Fruit fly (Drosophila melanogaster) whole organism, wandering third instar larva: ENCODE results near the gene CG13847.

Experiments
- CG32264 ChIP-seq: fragments of 200-800 bp; sonication (Bioruptor generic); optimal IDR thresholded peaks from 2 replicates; lab custom pipeline; 2016; ENCODE audit warnings: missing biosample characterization, missing genetic modification characterization
- CG9705 ChIP-seq: fragments of 200-800 bp; sonication (Bioruptor generic); optimal IDR thresholded peaks from 2 replicates; lab custom pipeline; 2018; ENCODE audit warnings: missing biosample characterization, mild to moderate bottlenecking, missing genetic modification characterization
- CrebA ChIP-seq: fragments of 200-800 bp; sonication (Bioruptor generic); optimal IDR thresholded peaks from 2 replicates; lab custom pipeline; 2016; ENCODE audit warnings: missing biosample characterization, mild to moderate bottlenecking, missing genetic modification characterization, borderline replicate concordance
- Dif ChIP-seq: fragments of 200-275, 200-300 bp; sonication (Bioruptor generic); optimal IDR thresholded peaks from 2 replicates; lab custom pipeline; 2018; ENCODE audit warnings: missing biosample characterization, missing genetic modification characterization; ENCODE audit not compliant: partially characterized antibody
- GATAd ChIP-seq: sonication (Bioruptor generic); optimal IDR thresholded peaks from 2 replicates; lab custom pipeline; 2016; ENCODE audit warnings: missing biosample characterization, missing genetic modification characterization
- HLH106 ChIP-seq: fragments of 200-800 bp; optimal IDR thresholded peaks from 3 replicates; lab custom pipeline; 2019; ENCODE audit warnings: missing biosample characterization, mild to moderate bottlenecking, missing genetic modification characterization, moderate library complexity
- Hnf4 ChIP-seq: fragments of 200-800 bp; sonication (Bioruptor generic); optimal IDR thresholded peaks from 2 replicates; lab custom pipeline; 2016; ENCODE audit warnings: missing biosample characterization, mild to moderate bottlenecking, missing genetic modification characterization
- Hr78 ChIP-seq: fragments of >200 bp; optimal IDR thresholded peaks from 2 replicates; lab custom pipeline; 2017; ENCODE audit warnings: missing biosample characterization, missing genetic modification characterization
- Hr83 ChIP-seq: fragments of 200-300 bp; sonication (Bioruptor generic); optimal IDR thresholded peaks from 2 replicates; lab custom pipeline; 2016; ENCODE audit warnings: missing biosample characterization, mild to moderate bottlenecking, missing genetic modification characterization, moderate library complexity; ENCODE audit not compliant: poor library complexity, severe bottlenecking
- Jra ChIP-seq: sonication (Bioruptor generic); optimal IDR thresholded peaks from 2 replicates; lab custom pipeline; 2016; ENCODE audit warnings: missing biosample characterization, missing genetic modification characterization
- Mio ChIP-seq: sonication (Bioruptor generic); optimal IDR thresholded peaks from 2 replicates; lab custom pipeline; 2016; ENCODE audit warnings: missing biosample characterization, missing genetic modification characterization
- Myc ChIP-seq: fragments of >200 bp; optimal IDR thresholded peaks from 2 replicates; lab custom pipeline; 2017
- N ChIP-seq: fragments of >200 bp; optimal IDR thresholded peaks from 2 replicates; lab custom pipeline; 2018; ENCODE audit warnings: missing biosample characterization, missing external identifiers, missing genetic modification characterization
- OdsH ChIP-seq: fragments of 200-800 bp; sonication (Bioruptor generic); optimal IDR thresholded peaks from 2 replicates; lab custom pipeline; 2016; ENCODE audit warnings: missing biosample characterization, mild to moderate bottlenecking, missing genetic modification characterization
- Rel ChIP-seq, 2 experiments: fragments of 200-800 bp; sonication (Bioruptor generic) in 1 of 2; optimal IDR thresholded peaks; 2 replicates in 1 of 2; 3 replicates in 1 of 2; lab custom pipeline; 2016 to 2019; ENCODE audit warnings: mild to moderate bottlenecking in 2 of 2, missing biosample characterization in 2 of 2, missing genetic modification characterization in 2 of 2, moderate library complexity in 1 of 2
- Sp1 ChIP-seq: fragments of 200-800 bp; sonication (Bioruptor generic); optimal IDR thresholded peaks from 3 replicates; lab custom pipeline; 2019; ENCODE audit warnings: missing biosample characterization, mild to moderate bottlenecking, missing genetic modification characterization, moderate library complexity
- Vsx2 ChIP-seq: fragments of 200-300, 225-300 bp; sonication (Bioruptor generic); optimal IDR thresholded peaks from 2 replicates; lab custom pipeline; 2018; ENCODE audit warnings: missing biosample characterization, missing genetic modification characterization; ENCODE audit not compliant: partially characterized antibody
- br ChIP-seq: fragments of 200-800 bp; sonication (Bioruptor generic); optimal IDR thresholded peaks from 2 replicates; lab custom pipeline; 2016; ENCODE audit warnings: missing biosample characterization, missing genetic modification characterization
- brk ChIP-seq: fragments of 200-800 bp; sonication (Bioruptor generic); optimal IDR thresholded peaks from 2 replicates; lab custom pipeline; 2016; ENCODE audit warnings: missing biosample characterization, mild to moderate bottlenecking, missing genetic modification characterization
- dl ChIP-seq, 2 experiments: fragments of 175-275, 200-275 bp in 1 of 2; fragments of 200-275 bp in 1 of 2; sonication (Bioruptor generic); optimal IDR thresholded peaks; lab custom pipeline; 2018; ENCODE audit warnings: mild to moderate bottlenecking in 2 of 2, missing biosample characterization in 2 of 2, missing genetic modification characterization in 2 of 2, moderate library complexity in 2 of 2; ENCODE audit not compliant: partially characterized antibody in 2 of 2, insufficient read depth in 1 of 2
- dmrt93B ChIP-seq: fragments of 200-800 bp; sonication (Bioruptor generic); optimal IDR thresholded peaks from 2 replicates; lab custom pipeline; 2018; ENCODE audit warnings: missing biosample characterization, mild to moderate bottlenecking, missing genetic modification characterization
- dsf ChIP-seq: sonication (Bioruptor generic); optimal IDR thresholded peaks from 2 replicates; lab custom pipeline; 2016; ENCODE audit warnings: missing biosample characterization, missing genetic modification characterization, borderline replicate concordance
- ey ChIP-seq: fragments of 200-800 bp; sonication (Bioruptor generic); optimal IDR thresholded peaks from 2 replicates; lab custom pipeline; 2016; ENCODE audit warnings: missing biosample characterization, missing genetic modification characterization
- foxo ChIP-seq, 2 experiments: fragments of 200-800 bp; sonication (Bioruptor generic); optimal IDR thresholded peaks; 2 replicates in 1 of 2; 3 replicates in 1 of 2; lab custom pipeline; 2016 to 2017; ENCODE audit warnings: missing biosample characterization in 2 of 2, missing genetic modification characterization in 2 of 2
- fru ChIP-seq: fragments of 200-800 bp; sonication (Bioruptor generic); optimal IDR thresholded peaks from 3 replicates; lab custom pipeline; 2016; ENCODE audit warnings: missing biosample characterization, mild to moderate bottlenecking, missing genetic modification characterization
- h ChIP-seq: fragments of 200-800 bp; sonication (Bioruptor generic); optimal IDR thresholded peaks from 3 replicates; lab custom pipeline; 2016; ENCODE audit warnings: missing biosample characterization, mild to moderate bottlenecking, missing genetic modification characterization
- jim ChIP-seq: fragments of 175-275, 200-325 bp; sonication (Bioruptor generic); optimal IDR thresholded peaks from 2 replicates; lab custom pipeline; 2016; ENCODE audit warnings: missing biosample characterization, mild to moderate bottlenecking, missing genetic modification characterization
- lola ChIP-seq: fragments of >200 bp; optimal IDR thresholded peaks from 2 replicates; lab custom pipeline; 2017; ENCODE audit warnings: missing biosample characterization, missing genetic modification characterization
- pan ChIP-seq: fragments of >200 bp; optimal IDR thresholded peaks from 2 replicates; lab custom pipeline; 2017
- psq ChIP-seq: fragments of 200-800 bp; sonication (Bioruptor generic); optimal IDR thresholded peaks from 3 replicates; lab custom pipeline; 2017; ENCODE audit warnings: missing biosample characterization, mild to moderate bottlenecking, missing genetic modification characterization, moderate library complexity
- sage ChIP-seq: fragments of 200-800 bp; sonication (Bioruptor generic); optimal IDR thresholded peaks from 2 replicates; lab custom pipeline; 2016; ENCODE audit warnings: missing biosample characterization, mild to moderate bottlenecking, missing genetic modification characterization
- sv ChIP-seq: fragments of 200-800 bp; sonication (Bioruptor generic); optimal IDR thresholded peaks from 3 replicates; lab custom pipeline; 2016; ENCODE audit warnings: missing biosample characterization, missing genetic modification characterization
- tai ChIP-seq: sonication (Bioruptor generic); optimal IDR thresholded peaks from 2 replicates; lab custom pipeline; 2016; ENCODE audit warnings: missing biosample characterization, missing genetic modification characterization
- usp ChIP-seq: fragments of >200 bp; optimal IDR thresholded peaks from 2 replicates; lab custom pipeline; 2017; ENCODE audit warnings: missing biosample characterization, missing genetic modification characterization
- woc ChIP-seq: sonication (Bioruptor generic); optimal IDR thresholded peaks from 2 replicates; lab custom pipeline; 2016; ENCODE audit warnings: missing biosample characterization, mild to moderate bottlenecking, missing genetic modification characterization

Gene CG13847

dm6 chr3R:22456007-22456406 lies 20.1 kb upstream of the CG13847 start:
- TF ChIP-seq Rel (GFP tag; optimal IDR thresholded peaks at IDR 0.05; lab: Kevin White, UChicago) = no peak
- TF ChIP-seq Rel (tag; optimal IDR thresholded peaks at IDR 0.05; lab: Kevin White, UChicago) = peak; percentile 80
- TF ChIP-seq Hr83 = no peak
- no peak for TF ChIP-seq woc (GFP tag; lab: Kevin White, UChicago)

dm6 chr3R:22455335-22455985 lies 19.5 kb upstream of the CG13847 start:
- TF ChIP-seq ey (GFP tag; lab: Kevin White, UChicago) = peak; percentile 4
- TF ChIP-seq Hr83 = no peak
- no peak for TF ChIP-seq jim
- TF ChIP-seq Sp1 (GFP tag; lab: Kevin White, UChicago) = no peak
- no peak for TF ChIP-seq usp (GFP tag; lab: Kevin White, UChicago)
- TF ChIP-seq Rel (GFP tag; optimal IDR thresholded peaks at IDR 0.05; lab: Kevin White, UChicago) = no peak
- TF ChIP-seq Rel (tag; optimal IDR thresholded peaks at IDR 0.05; lab: Kevin White, UChicago) = no peak
- peak; percentile 2 for TF ChIP-seq OdsH (GFP tag; lab: Kevin White, UChicago)
- no peak for TF ChIP-seq woc (GFP tag; lab: Kevin White, UChicago)
- no peak for TF ChIP-seq psq (GFP tag; lab: Kevin White, UChicago)
- TF ChIP-seq CG9705 (GFP tag; lab: Kevin White, UChicago) = no peak
- TF ChIP-seq CG32264 (GFP tag; lab: Kevin White, UChicago) = no peak
- no peak for TF ChIP-seq Dif (GFP tag; lab: Kevin White, UChicago)
- TF ChIP-seq Vsx2 (GFP tag; lab: Kevin White, UChicago) = no peak
- TF ChIP-seq dmrt93B (GFP tag; lab: Kevin White, UChicago) = no peak
- TF ChIP-seq sv (GFP tag; lab: Kevin White, UChicago) = no peak
- no peak for TF ChIP-seq h (GFP tag; lab: Kevin White, UChicago)
- no peak for TF ChIP-seq dsf (GFP tag; lab: Kevin White, UChicago)
- peak in 1 of 2 experiments; percentile 15 for TF ChIP-seq foxo (GFP tag; optimal IDR thresholded peaks at IDR 0.05; lab: Kevin White, UChicago)
- TF ChIP-seq GATAd (GFP tag; lab: Kevin White, UChicago) = no peak
- TF ChIP-seq br (GFP tag; lab: Kevin White, UChicago) = no peak
- TF ChIP-seq Jra (GFP tag; lab: Kevin White, UChicago) = no peak
- no peak for TF ChIP-seq Hnf4 (GFP tag; lab: Kevin White, UChicago)
- TF ChIP-seq fru = peak; percentile 19
- TF ChIP-seq HLH106 (tag; lab: Kevin White, UChicago) = no peak
- TF ChIP-seq dl (GFP tag; optimal IDR thresholded peaks at IDR 0.05; lab: Kevin White, UChicago; ENCODE audit: insufficient read depth in 1 of 2, partially characterized antibody in 2 of 2) = no peak
- no peak for TF ChIP-seq lola (GFP tag; lab: Kevin White, UChicago)
- TF ChIP-seq N (GFP tag; lab: Kevin White, UChicago) = no peak
- TF ChIP-seq Myc = no peak
- no peak for TF ChIP-seq tai
- TF ChIP-seq Hr78 = no peak
- TF ChIP-seq Mio (GFP tag; lab: Kevin White, UChicago) = no peak
- no peak for TF ChIP-seq CrebA (GFP tag; lab: Kevin White, UChicago)
- TF ChIP-seq sage (GFP tag; lab: Kevin White, UChicago) = no peak
- no peak for TF ChIP-seq pan (lab: Kevin White, UChicago)

- no peak for TF ChIP-seq Rel (GFP tag; optimal IDR thresholded peaks at IDR 0.05; lab: Kevin White, UChicago)
- no peak for TF ChIP-seq Rel (tag; optimal IDR thresholded peaks at IDR 0.05; lab: Kevin White, UChicago)
- TF ChIP-seq brk (GFP tag; lab: Kevin White, UChicago) = no peak
- no peak for TF ChIP-seq Hr83
- no peak for TF ChIP-seq woc (GFP tag; lab: Kevin White, UChicago)
These were observed 18.7 kb upstream of the CG13847 start for dm6 chr3R:22454397-22455334.
